Fruit fly (Drosophila melanogaster) whole organism: ENCODE results near the gene CG32795.

Experiments
- CG8478 ChIP-seq: fragments of >200 bp; optimal IDR thresholded peaks from 2 replicates; lab custom pipeline; 2018; ENCODE audit warnings: inconsistent platforms
- Dll ChIP-seq: fragments of >200 bp; optimal IDR thresholded peaks from 2 replicates; lab custom pipeline; 2017
- EcR ChIP-seq, 2 experiments: fragments of >200 bp; optimal IDR thresholded peaks; 2 replicates each; lab custom pipeline; 2017; ENCODE audit warnings: missing biosample characterization in 2 of 2, missing genetic modification characterization in 2 of 2, missing genetic modification reagents in 2 of 2
- pan ChIP-seq: fragments of >200 bp; optimal IDR thresholded peaks from 2 replicates; lab custom pipeline; 2017
- psq ChIP-seq: fragments of >200 bp; optimal IDR thresholded peaks from 2 replicates; lab custom pipeline; 2017
- usp ChIP-seq: fragments of >200 bp; optimal IDR thresholded peaks from 2 replicates; lab custom pipeline; 2017; ENCODE audit warnings: missing biosample characterization, missing genetic modification characterization, mixed read lengths

dm6 chrX:2811059-2811458 lies 20.7 kb upstream of the CG32795 start:
- TF ChIP-seq CG8478 (lab: Kevin White, UChicago) = no peak
- no peak for TF ChIP-seq psq (lab: Kevin White, UChicago)
- no peak for TF ChIP-seq usp (GFP tag; lab: Kevin White, UChicago)
- no peak for TF ChIP-seq EcR (GFP tag; optimal IDR thresholded peaks at IDR 0.05; lab: Kevin White, UChicago)
- no peak for TF ChIP-seq pan
- TF ChIP-seq Dll = no peak
